Fruit fly (Drosophila melanogaster): ENCODE results near the gene Polr2C.

- TF ChIP-seq toe (GFP tag; optimal IDR thresholded peaks at IDR 0.05) (no peak), bab1 (GFP tag; optimal IDR thresholded peaks at IDR 0.05) (no peak), CG5204 (GFP tag; optimal IDR thresholded peaks at IDR 0.05) (no peak), pad (GFP tag; optimal IDR thresholded peaks at IDR 0.05) (no peak), tj (GFP tag; optimal IDR thresholded peaks at IDR 0.05) (no peak), CG12768 (GFP tag; optimal IDR thresholded peaks at IDR 0.05) (no peak), ovo (GFP tag; optimal IDR thresholded peaks at IDR 0.05) (no peak), Hr96 (GFP tag; optimal IDR thresholded peaks at IDR 0.05) (no peak), CG7045 (GFP tag; optimal IDR thresholded peaks at IDR 0.05) (no peak), Crg-1 (GFP tag; optimal IDR thresholded peaks at IDR 0.05) (no peak), CG14711 (tag; optimal IDR thresholded peaks at IDR 0.05) (no peak), kay (GFP tag; ENCODE audit: borderline replicate concordance) (peak; percentile 62)
These were observed 40.0 kb downstream of the Polr2C start for dm6 chr2L:13873147-13873546.

Measured in whole organism, adult.